Fruit fly (Drosophila melanogaster) whole organism, wandering third instar larva: ENCODE measurements around the gene mRpL50.

Source experiments
- CG32264 ChIP-seq: fragments of 200-800 bp; sonication (Bioruptor generic); optimal IDR thresholded peaks from 2 replicates; lab custom pipeline; 2016; ENCODE audit warnings: missing biosample characterization, missing genetic modification characterization
- CG9705 ChIP-seq: fragments of 200-800 bp; sonication (Bioruptor generic); optimal IDR thresholded peaks from 2 replicates; lab custom pipeline; 2018; ENCODE audit warnings: missing biosample characterization, mild to moderate bottlenecking, missing genetic modification characterization
- CrebA ChIP-seq: fragments of 200-800 bp; sonication (Bioruptor generic); optimal IDR thresholded peaks from 2 replicates; lab custom pipeline; 2016; ENCODE audit warnings: missing biosample characterization, mild to moderate bottlenecking, missing genetic modification characterization, borderline replicate concordance
- Dfd ChIP-seq: fragments of >200 bp; optimal IDR thresholded peaks from 2 replicates; lab custom pipeline; 2017; ENCODE audit warnings: missing biosample characterization, missing genetic modification characterization
- Dif ChIP-seq: fragments of 200-275, 200-300 bp; sonication (Bioruptor generic); optimal IDR thresholded peaks from 2 replicates; lab custom pipeline; 2018; ENCODE audit warnings: missing biosample characterization, missing genetic modification characterization; ENCODE audit not compliant: partially characterized antibody
- GATAd ChIP-seq: sonication (Bioruptor generic); optimal IDR thresholded peaks from 2 replicates; lab custom pipeline; 2016; ENCODE audit warnings: missing biosample characterization, missing genetic modification characterization
- Hr83 ChIP-seq: fragments of 200-300 bp; sonication (Bioruptor generic); optimal IDR thresholded peaks from 2 replicates; lab custom pipeline; 2016; ENCODE audit warnings: missing biosample characterization, mild to moderate bottlenecking, missing genetic modification characterization, moderate library complexity; ENCODE audit not compliant: poor library complexity, severe bottlenecking
- Jra ChIP-seq: sonication (Bioruptor generic); optimal IDR thresholded peaks from 2 replicates; lab custom pipeline; 2016; ENCODE audit warnings: missing biosample characterization, missing genetic modification characterization
- Mio ChIP-seq: sonication (Bioruptor generic); optimal IDR thresholded peaks from 2 replicates; lab custom pipeline; 2016; ENCODE audit warnings: missing biosample characterization, missing genetic modification characterization
- Myc ChIP-seq: fragments of >200 bp; optimal IDR thresholded peaks from 2 replicates; lab custom pipeline; 2017
- Rel ChIP-seq, 2 experiments: fragments of 200-800 bp; sonication (Bioruptor generic) in 1 of 2; optimal IDR thresholded peaks; 2 replicates in 1 of 2; 3 replicates in 1 of 2; lab custom pipeline; 2016 to 2019; ENCODE audit warnings: mild to moderate bottlenecking in 2 of 2, missing biosample characterization in 2 of 2, missing genetic modification characterization in 2 of 2, moderate library complexity in 1 of 2
- Vsx2 ChIP-seq: fragments of 200-300, 225-300 bp; sonication (Bioruptor generic); optimal IDR thresholded peaks from 2 replicates; lab custom pipeline; 2018; ENCODE audit warnings: missing biosample characterization, missing genetic modification characterization; ENCODE audit not compliant: partially characterized antibody
- dl ChIP-seq, 2 experiments: fragments of 175-275, 200-275 bp in 1 of 2; fragments of 200-275 bp in 1 of 2; sonication (Bioruptor generic); optimal IDR thresholded peaks; lab custom pipeline; 2018; ENCODE audit warnings: mild to moderate bottlenecking in 2 of 2, missing biosample characterization in 2 of 2, missing genetic modification characterization in 2 of 2, moderate library complexity in 2 of 2; ENCODE audit not compliant: partially characterized antibody in 2 of 2, insufficient read depth in 1 of 2
- dmrt93B ChIP-seq: fragments of 200-800 bp; sonication (Bioruptor generic); optimal IDR thresholded peaks from 2 replicates; lab custom pipeline; 2018; ENCODE audit warnings: missing biosample characterization, mild to moderate bottlenecking, missing genetic modification characterization
- dsf ChIP-seq: sonication (Bioruptor generic); optimal IDR thresholded peaks from 2 replicates; lab custom pipeline; 2016; ENCODE audit warnings: missing biosample characterization, missing genetic modification characterization, borderline replicate concordance
- ey ChIP-seq: fragments of 200-800 bp; sonication (Bioruptor generic); optimal IDR thresholded peaks from 2 replicates; lab custom pipeline; 2016; ENCODE audit warnings: missing biosample characterization, missing genetic modification characterization
- foxo ChIP-seq, 2 experiments: fragments of 200-800 bp; sonication (Bioruptor generic); optimal IDR thresholded peaks; 2 replicates in 1 of 2; 3 replicates in 1 of 2; lab custom pipeline; 2016 to 2017; ENCODE audit warnings: missing biosample characterization in 2 of 2, missing genetic modification characterization in 2 of 2
- fru ChIP-seq: fragments of 200-800 bp; sonication (Bioruptor generic); optimal IDR thresholded peaks from 3 replicates; lab custom pipeline; 2016; ENCODE audit warnings: missing biosample characterization, mild to moderate bottlenecking, missing genetic modification characterization
- h ChIP-seq: fragments of 200-800 bp; sonication (Bioruptor generic); optimal IDR thresholded peaks from 3 replicates; lab custom pipeline; 2016; ENCODE audit warnings: missing biosample characterization, mild to moderate bottlenecking, missing genetic modification characterization
- jim ChIP-seq: fragments of 175-275, 200-325 bp; sonication (Bioruptor generic); optimal IDR thresholded peaks from 2 replicates; lab custom pipeline; 2016; ENCODE audit warnings: missing biosample characterization, mild to moderate bottlenecking, missing genetic modification characterization
- lola ChIP-seq: fragments of >200 bp; optimal IDR thresholded peaks from 2 replicates; lab custom pipeline; 2017; ENCODE audit warnings: missing biosample characterization, missing genetic modification characterization
- pan ChIP-seq: fragments of >200 bp; optimal IDR thresholded peaks from 2 replicates; lab custom pipeline; 2017
- rgr ChIP-seq: fragments of 200-800 bp; sonication (Bioruptor generic); optimal IDR thresholded peaks from 3 replicates; lab custom pipeline; 2016; ENCODE audit warnings: missing biosample characterization, mild to moderate bottlenecking, missing genetic modification characterization
- tai ChIP-seq: sonication (Bioruptor generic); optimal IDR thresholded peaks from 2 replicates; lab custom pipeline; 2016; ENCODE audit warnings: missing biosample characterization, missing genetic modification characterization
- woc ChIP-seq: sonication (Bioruptor generic); optimal IDR thresholded peaks from 2 replicates; lab custom pipeline; 2016; ENCODE audit warnings: missing biosample characterization, mild to moderate bottlenecking, missing genetic modification characterization

Gene mRpL50

dm6 chr3L:7243775-7244438 is at the start of gene mRpL50, which contains the start of gene mei-P22:
TSS of gene mRpL50 (minus strand) at chr3L:7243933.
TSS of gene mei-P22 (plus strand) at chr3L:7244388.
- TF ChIP-seq Hr83 (GFP tag; lab: Kevin White, UChicago) = peak; percentile 45
- peak; percentile 4 for TF ChIP-seq woc (GFP tag; lab: Kevin White, UChicago)
- TF ChIP-seq Jra (GFP tag; lab: Kevin White, UChicago) = peak; percentile 21
- no peak for TF ChIP-seq CG9705 (GFP tag; lab: Kevin White, UChicago)
- peak in 1 of 2 experiments; percentile 43 for TF ChIP-seq foxo (GFP tag; optimal IDR thresholded peaks at IDR 0.05; lab: Kevin White, UChicago)
- TF ChIP-seq ey (GFP tag; lab: Kevin White, UChicago) = peak; percentile 18
- TF ChIP-seq dmrt93B (GFP tag; lab: Kevin White, UChicago) = no peak
- TF ChIP-seq h (GFP tag; lab: Kevin White, UChicago) = peak; percentile 15
- no peak for TF ChIP-seq Dfd
- no peak for TF ChIP-seq fru
- TF ChIP-seq Rel (GFP tag; optimal IDR thresholded peaks at IDR 0.05; lab: Kevin White, UChicago) = no peak
- TF ChIP-seq Rel (tag; optimal IDR thresholded peaks at IDR 0.05; lab: Kevin White, UChicago) = peak; percentile 24
- TF ChIP-seq rgr = peak; percentile 88

DNA sequence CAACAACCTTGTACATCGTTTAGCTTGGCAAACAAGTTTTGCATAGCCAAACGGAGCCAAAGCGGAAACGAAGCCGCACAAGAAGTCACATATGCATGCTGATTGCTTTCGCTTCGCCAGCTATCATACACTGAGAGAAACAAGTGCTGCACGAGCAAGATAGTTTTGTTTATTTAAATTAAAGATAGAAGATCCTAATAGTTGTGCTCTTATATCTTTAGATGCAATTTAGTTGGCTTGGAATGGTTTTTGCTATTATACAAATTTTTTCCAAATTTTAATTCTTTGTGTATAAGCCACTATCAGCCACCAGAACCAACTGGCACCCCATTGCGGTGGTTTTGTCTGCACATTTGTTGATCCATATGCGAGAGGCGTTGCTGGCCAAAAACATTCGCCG is 39.8 kb upstream of the mRpL50 start:
- TF ChIP-seq woc (GFP tag; lab: Kevin White, UChicago) (no peak), Jra (GFP tag; lab: Kevin White, UChicago) (no peak), CrebA (GFP tag; lab: Kevin White, UChicago) (no peak), tai (no peak), Myc (lab: Kevin White, UChicago) (no peak), pan (lab: Kevin White, UChicago) (no peak), GATAd (GFP tag; lab: Kevin White, UChicago) (no peak), dsf (GFP tag; lab: Kevin White, UChicago) (no peak), CG9705 (GFP tag; lab: Kevin White, UChicago) (no peak)

DNA sequence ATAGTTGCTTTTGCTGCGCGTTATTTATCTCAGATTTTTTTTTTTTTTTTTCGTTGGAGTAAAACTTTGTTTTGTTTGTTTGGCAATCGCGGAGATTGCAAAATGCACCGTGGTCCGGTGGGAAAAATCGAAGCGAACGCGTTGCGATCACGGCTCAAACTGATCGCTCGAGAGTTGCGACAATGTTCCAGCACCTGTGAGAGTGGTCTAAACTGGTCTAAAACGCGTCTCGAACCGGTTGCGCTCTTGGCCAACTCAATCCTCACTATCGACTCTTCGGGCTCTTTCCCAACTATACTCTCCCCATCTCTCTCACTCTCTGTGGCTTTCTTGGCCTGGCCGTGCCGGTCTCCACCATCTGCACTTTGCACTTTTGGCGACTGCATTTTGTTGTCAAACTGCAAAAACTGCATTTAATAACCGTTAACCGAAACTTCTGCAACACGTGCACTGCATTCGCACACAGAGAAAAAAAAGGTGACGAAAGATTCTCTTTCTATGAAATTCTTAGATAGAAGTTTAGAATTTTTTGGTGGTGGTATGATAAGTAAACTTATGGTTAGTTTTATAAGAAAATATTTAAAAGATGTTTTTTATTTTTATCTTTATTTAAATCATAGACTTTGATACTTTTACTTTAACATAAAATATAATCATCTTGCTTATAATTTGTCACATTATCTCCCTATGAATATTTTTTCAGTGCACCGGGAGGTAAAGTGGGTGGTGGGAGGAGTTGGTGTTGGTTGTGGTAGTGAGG is 20.2 kb upstream of the mRpL50 start, which contains the start of gene CG14830:
CG14830 (minus strand) TSS at position 164 of the 760 bp plus-strand sequence.
- TF ChIP-seq jim = peak; percentile 61
- no peak for TF ChIP-seq CrebA (GFP tag; lab: Kevin White, UChicago)
- peak; percentile 90 for TF ChIP-seq Dif
- peak; percentile 63 to 77 for TF ChIP-seq dl (GFP tag; optimal IDR thresholded peaks at IDR 0.05; lab: Kevin White, UChicago; ENCODE audit: insufficient read depth in 1 of 2, partially characterized antibody in 2 of 2)
- no peak for TF ChIP-seq CG32264 (GFP tag; lab: Kevin White, UChicago)
- no peak for TF ChIP-seq dsf (GFP tag; lab: Kevin White, UChicago)
- peak; percentile 81 for TF ChIP-seq Vsx2 (GFP tag; lab: Kevin White, UChicago)
- TF ChIP-seq pan (lab: Kevin White, UChicago) = no peak
- TF ChIP-seq CG9705 (GFP tag; lab: Kevin White, UChicago) = no peak
- TF ChIP-seq fru = peak; percentile 3
- TF ChIP-seq Myc (lab: Kevin White, UChicago) = no peak

DNA sequence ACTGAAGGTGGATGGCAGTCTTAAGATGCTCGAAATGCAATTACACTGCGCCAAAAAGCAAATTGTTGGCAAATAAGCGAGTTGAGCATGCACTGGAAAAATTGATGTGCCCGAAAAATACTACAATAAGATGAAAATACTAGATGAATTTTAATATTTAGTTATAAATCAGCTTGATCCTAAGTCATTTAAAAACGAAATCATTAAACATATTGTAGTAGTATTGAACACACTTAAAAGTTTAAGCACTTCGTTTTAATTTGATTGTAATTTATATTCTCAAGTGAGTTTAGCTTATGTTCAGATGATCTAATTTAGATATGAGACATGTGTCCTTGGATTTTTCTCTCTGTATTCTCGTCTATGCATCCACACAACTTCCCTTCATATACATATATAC is 18.7 kb upstream of the mRpL50 start:
- TF ChIP-seq dsf (GFP tag; lab: Kevin White, UChicago) (no peak), h (GFP tag; lab: Kevin White, UChicago) (peak; percentile 31)

dm6 chr3L:7258267-7258666 is 14.5 kb upstream of the mRpL50 start:
- TF ChIP-seq dl (GFP tag; optimal IDR thresholded peaks at IDR 0.05; lab: Kevin White, UChicago; ENCODE audit: insufficient read depth in 1 of 2, partially characterized antibody in 2 of 2) = no peak
- TF ChIP-seq tai = no peak
- no peak for TF ChIP-seq Dif
- no peak for TF ChIP-seq CG32264 (GFP tag; lab: Kevin White, UChicago)
- TF ChIP-seq lola = no peak
- TF ChIP-seq fru = no peak
- no peak for TF ChIP-seq Mio (GFP tag; lab: Kevin White, UChicago)
- no peak for TF ChIP-seq woc (GFP tag; lab: Kevin White, UChicago)
- TF ChIP-seq Rel (GFP tag; optimal IDR thresholded peaks at IDR 0.05; lab: Kevin White, UChicago) = no peak
- no peak for TF ChIP-seq Rel (tag; optimal IDR thresholded peaks at IDR 0.05; lab: Kevin White, UChicago)
- no peak for TF ChIP-seq rgr
- TF ChIP-seq pan (lab: Kevin White, UChicago) = no peak
- no peak for TF ChIP-seq GATAd (GFP tag; lab: Kevin White, UChicago)
- no peak for TF ChIP-seq CrebA (GFP tag; lab: Kevin White, UChicago)
